Worm (Caenorhabditis elegans) whole organism, midembryonic: ENCODE measurements around the gene pdha-1.

Source experiments
- T22C8.4 ChIP-seq: fragments of 200-800 bp; sonication (Bioruptor generic); IDR thresholded peaks from 2 replicates; pipeline ENCODE4 v1.3.6; 2022; ENCODE audit warnings: missing genetic modification characterization, missing compliant biosample characterization
- med-1 ChIP-seq: sonication (generic microtip); optimal IDR thresholded peaks from 2 replicates; lab custom pipeline; 2017; ENCODE audit warnings: missing genetic modification characterization, mild to moderate bottlenecking, missing compliant biosample characterization, antibody characterized with exemption, missing genetic modification reagents; ENCODE audit not compliant: insufficient read depth
- ref-1 ChIP-seq: fragments of 200-800 bp; sonication (Bioruptor generic); conservative IDR thresholded peaks from 2 replicates; pipeline ENCODE4 v1.3.6; 2022; ENCODE audit warnings: missing genetic modification reagents, missing genetic modification characterization, missing compliant biosample characterization

DNA sequence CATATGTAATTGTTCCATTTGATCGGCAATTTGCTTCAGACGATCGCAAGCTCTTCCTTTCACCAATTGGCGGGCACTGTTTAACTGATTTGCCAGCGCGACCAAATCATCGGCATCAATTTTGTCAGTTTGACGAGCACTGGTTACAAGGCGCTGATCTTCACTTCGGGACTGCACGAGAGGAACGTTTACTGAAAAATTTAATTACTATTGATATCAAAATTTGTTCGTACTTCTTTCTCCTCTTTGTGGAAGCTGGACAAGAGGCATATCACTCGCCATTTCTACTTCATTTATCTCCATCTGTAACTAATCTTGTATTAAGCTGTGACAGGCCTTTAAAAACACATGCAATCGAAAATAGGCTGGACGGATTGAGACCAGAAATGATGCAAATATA, 28.2 kb upstream of the pdha-1 start, which contains the start of gene C08B11.9:
- no peak for TF ChIP-seq T22C8.4 (GFP tag; lab: Robert Waterston, UW)
- TF ChIP-seq med-1, result no peak
- no peak for TF ChIP-seq ref-1 (GFP tag; lab: Robert Waterston, UW)
